Worm (Caenorhabditis elegans): ENCODE measurements around the gene Y37D8A.5.

Y37D8A.5 gene

ce11 chrIII:12870060-12870696 is 14.9 kb upstream of the Y37D8A.5 start, which contains the start of gene Y37D8A.6:
Gene Y37D8A.6 (minus strand): TSS chrIII:12870297.
- peak; percentile 15 to 27 for TF ChIP-seq lsy-2 (tag; optimal IDR thresholded peaks at IDR 0.05)
- peak; percentile 14 for TF ChIP-seq nhr-71 (tag; optimal IDR thresholded peaks at IDR 0.05)
- peak in 2 of 3 experiments; percentile 39 to 50 for TF ChIP-seq dpl-1 (GFP tag; optimal IDR thresholded peaks at IDR 0.05)
- TF ChIP-seq mep-1 (tag; optimal IDR thresholded peaks at IDR 0.05): peak; percentile 9
- TF ChIP-seq F16B12.6 (tag; optimal IDR thresholded peaks at IDR 0.05): peak; percentile 78
- TF ChIP-seq lin-13 (GFP tag; optimal IDR thresholded peaks at IDR 0.05): no peak
- peak in 1 of 2 experiments; percentile 39 for TF ChIP-seq efl-1 (optimal IDR thresholded peaks at IDR 0.05)
- TF ChIP-seq efl-1 (GFP tag; optimal IDR thresholded peaks at IDR 0.05 in 1 of 2): peak; percentile 27 to 87
- TF ChIP-seq grh-1 (GFP tag; IDR thresholded peaks at IDR 0.05): no peak
- peak; percentile 19 for TF ChIP-seq nhr-47 (tag; optimal IDR thresholded peaks at IDR 0.05)
- TF ChIP-seq lin-35 (GFP tag; optimal IDR thresholded peaks at IDR 0.05): peak in 1 of 2 experiments; percentile 55
- no peak for TF ChIP-seq hlh-4 (tag; optimal IDR thresholded peaks at IDR 0.05)

ce11 chrIII:12864648-12865047 is 9.4 kb upstream of the Y37D8A.5 start, which contains the start of gene Y37D8A.8:
Gene Y37D8A.8 (plus strand): TSS chrIII:12864948.
- TF ChIP-seq lin-14 (GFP tag; optimal IDR thresholded peaks at IDR 0.05) (no peak), unc-62 (GFP tag; optimal IDR thresholded peaks at IDR 0.05) (no peak), nhr-71 (tag; optimal IDR thresholded peaks at IDR 0.05) (no peak), egl-13 (tag; optimal IDR thresholded peaks at IDR 0.05) (no peak), C34B4.2 (tag; optimal IDR thresholded peaks at IDR 0.05) (no peak), snu-23 (GFP tag; optimal IDR thresholded peaks at IDR 0.05) (no peak), pqm-1 (tag; optimal IDR thresholded peaks at IDR 0.05) (no peak), unc-30 (tag; optimal IDR thresholded peaks at IDR 0.05) (no peak), nhr-237 (tag; optimal IDR thresholded peaks at IDR 0.05) (no peak), efl-3 (GFP tag; optimal IDR thresholded peaks at IDR 0.05) (no peak), hpl-2 (GFP tag; optimal IDR thresholded peaks at IDR 0.05) (no peak), nhr-77 (tag; optimal IDR thresholded peaks at IDR 0.05) (no peak), unc-130 (tag; optimal IDR thresholded peaks at IDR 0.05) (no peak), unc-98 (GFP tag; IDR thresholded peaks at IDR 0.05) (no peak), nhr-84 (tag; optimal IDR thresholded peaks at IDR 0.05) (no peak), lin-35 (GFP tag; optimal IDR thresholded peaks at IDR 0.05) (no peak), ces-1 (GFP tag; optimal IDR thresholded peaks at IDR 0.05) (no peak)

- TF ChIP-seq lin-14 (GFP tag; optimal IDR thresholded peaks at IDR 0.05): peak; percentile 54
- TF ChIP-seq blmp-1 (tag; optimal IDR thresholded peaks at IDR 0.05): peak; percentile 97
- TF ChIP-seq dpl-1 (GFP tag; optimal IDR thresholded peaks at IDR 0.05): peak in 1 of 3 experiments; percentile 7
- peak; percentile 28 for TF ChIP-seq snu-23 (GFP tag; optimal IDR thresholded peaks at IDR 0.05)
- TF ChIP-seq nhr-90 (tag; optimal IDR thresholded peaks at IDR 0.05; ENCODE audit: poor library complexity): no peak
- no peak for TF ChIP-seq ztf-4 (tag; optimal IDR thresholded peaks at IDR 0.05)
- TF ChIP-seq ces-1 (GFP tag; optimal IDR thresholded peaks at IDR 0.05): no peak
- no peak for TF ChIP-seq nhr-76 (tag; optimal IDR thresholded peaks at IDR 0.05)
- TF ChIP-seq lsy-2 (tag; optimal IDR thresholded peaks at IDR 0.05): peak in 1 of 2 experiments; percentile 14
- TF ChIP-seq egl-27 (tag; optimal IDR thresholded peaks at IDR 0.05): no peak
- TF ChIP-seq nhr-47 (tag; optimal IDR thresholded peaks at IDR 0.05): peak; percentile 5
- peak; percentile 80 for TF ChIP-seq nhr-85 (tag)
- TF ChIP-seq elt-3 (tag; optimal IDR thresholded peaks at IDR 0.05): peak in 1 of 6 experiments; percentile 16
- no peak for TF ChIP-seq fkh-8 (tag; optimal IDR thresholded peaks at IDR 0.05)
Measured at ce11 chrIII:12860119-12860518, 4.8 kb upstream of the Y37D8A.5 start.

- TF ChIP-seq skn-1 (tag; optimal IDR thresholded peaks at IDR 0.05): no peak
- TF ChIP-seq C34B4.2 (tag; optimal IDR thresholded peaks at IDR 0.05): no peak
- no peak for TF ChIP-seq efl-1 (optimal IDR thresholded peaks at IDR 0.05)
- no peak for TF ChIP-seq efl-1 (GFP tag; optimal IDR thresholded peaks at IDR 0.05 in 1 of 2)
- no peak for TF ChIP-seq blmp-1 (tag; optimal IDR thresholded peaks at IDR 0.05)
- no peak for TF ChIP-seq elt-2 (tag; optimal IDR thresholded peaks at IDR 0.05)
- TF ChIP-seq swsn-7 (tag; optimal IDR thresholded peaks at IDR 0.05): no peak
- no peak for TF ChIP-seq zip-4 (GFP tag; optimal IDR thresholded peaks at IDR 0.05)
Measured at ce11 chrIII:12856628-12857027, 1.3 kb upstream of the Y37D8A.5 start, which contains the start of gene Y37D8A.26. Gene Y37D8A.26 (minus strand): TSS chrIII:12856728.
